Fruit fly (Drosophila melanogaster) whole organism, embryonic: ENCODE data around the gene janA.

Experiments used
- Atf3 ChIP-seq: fragments of 200-800 bp; sonication (Bioruptor generic); optimal IDR thresholded peaks from 3 replicates; lab custom pipeline; 2016; ENCODE audit warnings: missing biosample characterization, missing genetic modification characterization
- CG13624 ChIP-seq: fragments of 200-800 bp; sonication (Bioruptor generic); optimal IDR thresholded peaks from 2 replicates; lab custom pipeline; 2016; ENCODE audit warnings: missing biosample characterization, missing genetic modification characterization
- CG14710 ChIP-seq: fragments of 200-800 bp; sonication (Bioruptor generic); optimal IDR thresholded peaks from 3 replicates; lab custom pipeline; 2019; ENCODE audit warnings: missing biosample characterization, mild to moderate bottlenecking, missing genetic modification characterization, moderate library complexity
- CG15514 ChIP-seq: fragments of 200-800 bp; sonication (Bioruptor generic); optimal IDR thresholded peaks from 3 replicates; lab custom pipeline; 2017; ENCODE audit warnings: missing biosample characterization, missing genetic modification characterization, mild to moderate bottlenecking, moderate library complexity, missing genetic modification reagents
- CG16779 ChIP-seq: fragments of 200-800 bp; sonication (Bioruptor generic); IDR thresholded peaks from 2 replicates; pipeline ENCODE4 v1.3.6; 2022; ENCODE audit warnings: missing biosample characterization, missing genetic modification characterization
- CG16815 ChIP-seq: fragments of 200-800 bp; sonication (Bioruptor generic); optimal IDR thresholded peaks from 3 replicates; lab custom pipeline; 2017; ENCODE audit warnings: missing biosample characterization, mild to moderate bottlenecking, missing genetic modification characterization
- CG18764 ChIP-seq: fragments of 200-800 bp; sonication (Bioruptor generic); optimal IDR thresholded peaks from 3 replicates; lab custom pipeline; 2016; ENCODE audit warnings: missing biosample characterization, missing genetic modification characterization
- CG34422 ChIP-seq: fragments of 200-800 bp; sonication (Bioruptor generic); IDR thresholded peaks from 3 replicates; pipeline ENCODE4 v1.3.6; 2022; ENCODE audit warnings: missing biosample characterization, missing genetic modification characterization
- CG4404 ChIP-seq: fragments of 200-800 bp; sonication (Bioruptor generic); IDR thresholded peaks from 2 replicates; pipeline ENCODE4 v1.3.6; 2022; ENCODE audit warnings: missing biosample characterization, missing genetic modification characterization
- CG4424 ChIP-seq: fragments of 200-800 bp; sonication (Bioruptor generic); optimal IDR thresholded peaks from 3 replicates; lab custom pipeline; 2016; ENCODE audit warnings: missing biosample characterization, missing genetic modification characterization
- CG4617 ChIP-seq: fragments of 200-800 bp; sonication (Bioruptor generic); optimal IDR thresholded peaks from 3 replicates; lab custom pipeline; 2016; ENCODE audit warnings: missing biosample characterization, missing genetic modification characterization, borderline replicate concordance
- CG7928 ChIP-seq: fragments of 200-800 bp; sonication (Bioruptor generic); optimal IDR thresholded peaks from 2 replicates; lab custom pipeline; 2017; ENCODE audit warnings: missing biosample characterization, mild to moderate bottlenecking, missing genetic modification characterization
- CG7987 ChIP-seq: fragments of 200-800 bp; sonication (Bioruptor generic); optimal IDR thresholded peaks from 2 replicates; lab custom pipeline; 2018; ENCODE audit warnings: missing biosample characterization, mild to moderate bottlenecking, missing genetic modification characterization, moderate library complexity
- CG8944 ChIP-seq: fragments of 200-800 bp; sonication (Bioruptor generic); optimal IDR thresholded peaks from 3 replicates; lab custom pipeline; 2016; ENCODE audit warnings: missing biosample characterization, missing genetic modification characterization
- CG9215 ChIP-seq: fragments of 200-800 bp; sonication (Bioruptor generic); IDR thresholded peaks from 2 replicates; pipeline ENCODE4 v1.3.6; 2022; ENCODE audit warnings: missing biosample characterization, missing genetic modification characterization
- CkIIα-i1 ChIP-seq: fragments of 200-800 bp; sonication (Bioruptor generic); IDR thresholded peaks from 2 replicates; pipeline ENCODE4 v1.3.6; 2022; ENCODE audit warnings: missing biosample characterization, missing genetic modification characterization
- Dad ChIP-seq: fragments of 200-800 bp; sonication (Bioruptor generic); optimal IDR thresholded peaks from 3 replicates; lab custom pipeline; 2016; ENCODE audit warnings: missing biosample characterization, missing genetic modification characterization
- Eip74EF ChIP-seq, 2 experiments: fragments of 200-800 bp in 1 of 2; fragments of >200 bp in 1 of 2; sonication (Bioruptor generic) in 1 of 2; optimal IDR thresholded peaks; 2 replicates each; lab custom pipeline; 2017 to 2019; ENCODE audit warnings: missing biosample characterization in 2 of 2, missing genetic modification characterization in 2 of 2, mild to moderate bottlenecking in 1 of 2, moderate library complexity in 1 of 2
- Elba2 ChIP-seq: fragments of 200-800 bp; sonication (Bioruptor generic); optimal IDR thresholded peaks from 3 replicates; lab custom pipeline; 2016; ENCODE audit warnings: missing biosample characterization, missing genetic modification characterization
- H15 ChIP-seq: fragments of 200-800 bp; sonication (Bioruptor generic); IDR thresholded peaks from 3 replicates; pipeline ENCODE4 v1.3.6; 2022; ENCODE audit warnings: missing biosample characterization, missing genetic modification characterization
- HLH3B ChIP-seq: fragments of 200-800 bp; sonication (Bioruptor generic); IDR thresholded peaks from 2 replicates; pipeline ENCODE4 v1.3.6; 2022; ENCODE audit warnings: missing biosample characterization, missing genetic modification characterization
- HLH54F ChIP-seq: fragments of 200-800 bp; sonication (Bioruptor generic); optimal IDR thresholded peaks from 3 replicates; lab custom pipeline; 2016; ENCODE audit warnings: missing biosample characterization, missing genetic modification characterization
- Max ChIP-seq: fragments of 200-800 bp; sonication (Bioruptor generic); optimal IDR thresholded peaks from 2 replicates; lab custom pipeline; 2016; ENCODE audit warnings: missing biosample characterization, mild to moderate bottlenecking, missing genetic modification characterization
- Myb ChIP-seq: fragments of 200-800 bp; sonication (Bioruptor generic); optimal IDR thresholded peaks from 2 replicates; lab custom pipeline; 2016; ENCODE audit warnings: missing biosample characterization, missing genetic modification characterization
- NC2β ChIP-seq: fragments of 200-800 bp; sonication (Bioruptor generic); optimal IDR thresholded peaks from 2 replicates; lab custom pipeline; 2016; ENCODE audit warnings: missing biosample characterization, missing genetic modification characterization
- PHDP ChIP-seq: fragments of 200-800 bp; sonication (Bioruptor generic); optimal IDR thresholded peaks from 3 replicates; lab custom pipeline; 2018; ENCODE audit warnings: missing biosample characterization, mild to moderate bottlenecking, missing genetic modification characterization, moderate library complexity
- Spps ChIP-seq: fragments of 200-800 bp; sonication (Bioruptor generic); optimal IDR thresholded peaks from 2 replicates; lab custom pipeline; 2018; ENCODE audit warnings: missing biosample characterization, mild to moderate bottlenecking, missing genetic modification characterization
- Tbp ChIP-seq: fragments of >200 bp; optimal IDR thresholded peaks from 2 replicates; lab custom pipeline; 2018; ENCODE audit warnings: missing biosample characterization, missing genetic modification characterization
- ac ChIP-seq: fragments of 200-800 bp; sonication (Bioruptor generic); optimal IDR thresholded peaks from 3 replicates; lab custom pipeline; 2017; ENCODE audit warnings: missing biosample characterization, mild to moderate bottlenecking, missing genetic modification characterization
- al ChIP-seq: fragments of 200-800 bp; sonication (Bioruptor generic); IDR thresholded peaks from 2 replicates; pipeline ENCODE4 v1.3.6; 2022; ENCODE audit warnings: missing biosample characterization, missing genetic modification characterization
- amos ChIP-seq: fragments of 200-800 bp; sonication (Bioruptor generic); IDR thresholded peaks from 2 replicates; pipeline ENCODE4 v1.3.6; 2022; ENCODE audit warnings: missing biosample characterization, missing genetic modification characterization; ENCODE audit not compliant: partially characterized antibody
- chn ChIP-seq: fragments of 200-800 bp; sonication (Bioruptor generic); optimal IDR thresholded peaks from 2 replicates; lab custom pipeline; 2016; ENCODE audit warnings: missing biosample characterization, missing genetic modification characterization
- dmrt99B ChIP-seq: fragments of 200-800 bp; sonication (Bioruptor generic); optimal IDR thresholded peaks from 2 replicates; lab custom pipeline; 2018; ENCODE audit warnings: missing biosample characterization, mild to moderate bottlenecking, missing genetic modification characterization, moderate library complexity
- ewg ChIP-seq: fragments of 200-800 bp; sonication (Bioruptor generic); optimal IDR thresholded peaks from 3 replicates; lab custom pipeline; 2017; ENCODE audit warnings: mild to moderate bottlenecking, missing biosample characterization, missing genetic modification reagents, missing genetic modification characterization
- gcm ChIP-seq: fragments of 200-800 bp; sonication (Bioruptor generic); optimal IDR thresholded peaks from 2 replicates; lab custom pipeline; 2019; ENCODE audit warnings: missing biosample characterization, mild to moderate bottlenecking, missing genetic modification characterization, moderate library complexity
- knrl ChIP-seq: fragments of 200-800 bp; sonication (Bioruptor generic); IDR thresholded peaks from 3 replicates; pipeline ENCODE4 v1.3.6; 2022; ENCODE audit warnings: missing biosample characterization, missing genetic modification characterization; ENCODE audit not compliant: partially characterized antibody
- mam ChIP-seq: fragments of 200-800 bp; sonication (Bioruptor generic); optimal IDR thresholded peaks from 3 replicates; lab custom pipeline; 2016; ENCODE audit warnings: missing biosample characterization, missing genetic modification characterization
- oc ChIP-seq: fragments of 200-800 bp; sonication (Bioruptor generic); optimal IDR thresholded peaks from 2 replicates; lab custom pipeline; 2018; ENCODE audit warnings: missing biosample characterization, mild to moderate bottlenecking, missing genetic modification characterization, moderate library complexity
- pfk ChIP-seq: fragments of 200-800 bp; sonication (Bioruptor generic); optimal IDR thresholded peaks from 2 replicates; lab custom pipeline; 2018; ENCODE audit warnings: missing biosample characterization, mild to moderate bottlenecking, missing genetic modification characterization, moderate library complexity
- phol ChIP-seq: fragments of 200-800 bp; sonication (Bioruptor generic); optimal IDR thresholded peaks from 3 replicates; lab custom pipeline; 2018; ENCODE audit warnings: missing biosample characterization, mild to moderate bottlenecking, missing genetic modification characterization, moderate library complexity
- pnt ChIP-seq: fragments of 200-800 bp; sonication (Bioruptor generic); optimal IDR thresholded peaks from 3 replicates; lab custom pipeline; 2016; ENCODE audit warnings: missing biosample characterization, missing genetic modification characterization
- ro ChIP-seq: fragments of 200-800 bp; sonication (Bioruptor generic); IDR thresholded peaks from 2 replicates; pipeline ENCODE4 v1.3.6; 2022; ENCODE audit warnings: missing biosample characterization, missing genetic modification characterization
- row ChIP-seq: fragments of 200-800 bp; sonication (Bioruptor generic); IDR thresholded peaks from 3 replicates; pipeline ENCODE4 v1.3.6; 2022; ENCODE audit warnings: missing biosample characterization, missing genetic modification characterization
- sens ChIP-seq: fragments of 200-800 bp; sonication (Bioruptor generic); peaks from one replicate; lab custom pipeline; 2016; ENCODE audit warnings: missing biosample characterization, missing genetic modification characterization
- ssp ChIP-seq: fragments of 200-800 bp; sonication (Bioruptor generic); IDR thresholded peaks from 2 replicates; pipeline ENCODE4 v1.3.6; 2022; ENCODE audit warnings: missing biosample characterization, missing genetic modification characterization
- stc ChIP-seq: fragments of 200-800 bp; sonication (Bioruptor generic); IDR thresholded peaks from 2 replicates; pipeline ENCODE4 v1.3.6; 2022; ENCODE audit warnings: missing biosample characterization, missing genetic modification characterization
- tio ChIP-seq: fragments of 200-800 bp; sonication (Bioruptor generic); optimal IDR thresholded peaks from 2 replicates; lab custom pipeline; 2017; ENCODE audit warnings: missing biosample characterization, missing genetic modification characterization, inconsistent platforms
- vnd ChIP-seq: fragments of 200-800 bp; sonication (Bioruptor generic); IDR thresholded peaks from 3 replicates; pipeline ENCODE4 v1.3.6; 2022; ENCODE audit warnings: missing biosample characterization, missing genetic modification characterization; ENCODE audit not compliant: partially characterized antibody

Gene janA

DNA sequence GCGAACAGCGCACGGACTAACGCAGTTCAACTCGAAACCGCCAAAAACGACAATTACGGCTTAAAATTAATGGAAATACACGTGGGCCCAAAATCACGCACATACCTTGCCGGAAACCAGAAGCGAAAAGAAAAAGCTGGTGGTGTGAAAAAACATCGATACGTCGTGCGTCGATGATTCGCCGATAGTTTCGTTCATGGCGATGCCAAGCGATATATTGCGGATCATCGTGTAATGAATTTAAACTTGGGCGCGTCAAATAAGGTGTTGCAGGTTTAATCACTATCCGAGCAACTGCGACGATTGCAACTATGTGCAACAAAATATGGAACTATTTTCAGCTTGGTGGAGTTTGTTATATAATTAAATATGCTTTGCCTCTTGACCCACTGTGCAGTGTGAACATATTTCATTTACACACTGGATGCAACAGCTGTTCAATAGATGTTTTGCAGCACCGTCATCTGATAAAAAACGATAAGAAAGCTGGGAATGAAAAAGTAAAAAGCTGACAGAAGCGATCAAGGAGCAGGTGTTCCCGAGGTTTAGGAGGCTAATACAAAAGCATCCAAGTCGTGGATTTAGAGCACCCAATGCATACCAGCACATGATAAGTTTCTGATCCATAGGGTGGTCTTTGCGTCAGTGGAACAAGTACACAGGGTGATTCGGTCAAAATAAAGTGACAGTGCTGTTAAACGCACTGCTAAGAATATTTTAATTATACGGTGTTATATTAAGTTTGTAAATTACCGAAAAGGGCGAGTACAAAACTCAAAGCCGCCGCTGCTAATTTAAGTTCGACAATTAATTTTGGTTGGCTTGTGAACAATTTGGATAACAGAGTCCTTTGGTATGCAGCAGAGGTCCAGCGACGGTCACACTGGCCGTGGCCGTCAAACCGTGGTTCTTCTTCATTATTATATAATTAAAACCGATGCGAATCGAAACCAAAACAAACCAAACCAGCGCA lies 7.0 kb upstream of the janA start, which contains the start of the genes RpL32 and CG7943 (continued):
- TF ChIP-seq Max (GFP tag; lab: Kevin White, UChicago) (peak; percentile 97), ro (GFP tag; lab: Robert Waterston, UW) (peak; percentile 87), Elba2 (GFP tag; lab: Kevin White, UChicago) (peak; percentile 34), CG4617 (GFP tag; lab: Kevin White, UChicago) (peak; percentile 66), al (GFP tag; lab: Robert Waterston, UW) (peak; percentile 95), oc (peak; percentile 81), NC2β (GFP tag; lab: Kevin White, UChicago) (peak; percentile 98), tio (GFP tag; lab: Kevin White, UChicago) (no peak), Dad (GFP tag; lab: Kevin White, UChicago) (peak; percentile 97), CG16815 (peak; percentile 73), stc (GFP tag; lab: Robert Waterston, UW) (peak; percentile 95), ssp (peak; percentile 91), CG18764 (GFP tag; lab: Kevin White, UChicago) (peak; percentile 94), vnd (peak; percentile 100), CG4404 (GFP tag; lab: Robert Waterston, UW) (peak; percentile 93), gcm (GFP tag; lab: Kevin White, UChicago) (peak; percentile 88), knrl (GFP tag; lab: Robert Waterston, UW) (peak; percentile 100), row (GFP tag; lab: Robert Waterston, UW) (peak; percentile 96), Myb (GFP tag; lab: Kevin White, UChicago) (peak; percentile 84), CG8944 (GFP tag; lab: Kevin White, UChicago) (peak; percentile 97), ac (GFP tag; lab: Kevin White, UChicago) (peak; percentile 54), PHDP (tag; lab: Kevin White, UChicago) (peak; percentile 91), CG16779 (GFP tag; lab: Robert Waterston, UW) (peak; percentile 87), CG9215 (GFP tag; lab: Robert Waterston, UW) (peak; percentile 92), pfk (GFP tag; lab: Kevin White, UChicago) (peak; percentile 80), pnt (peak; percentile 96), ewg (peak; percentile 80), Tbp (no peak), CG15514 (GFP tag; lab: Kevin White, UChicago) (peak; percentile 94), CG13624 (peak; percentile 95), sens (peak; percentile 97), H15 (GFP tag; lab: Robert Waterston, UW) (peak; percentile 93), Spps (tag; lab: Kevin White, UChicago) (peak; percentile 77), Eip74EF (GFP tag; optimal IDR thresholded peaks at IDR 0.05; lab: Kevin White, UChicago) (peak in 1 of 2 experiments; percentile 65), mam (GFP tag; lab: Kevin White, UChicago) (peak; percentile 99), CG34422 (GFP tag; lab: Robert Waterston, UW) (peak; percentile 97), CG7928 (GFP tag; lab: Kevin White, UChicago) (peak; percentile 77), HLH3B (GFP tag; lab: Robert Waterston, UW) (peak; percentile 93), HLH54F (GFP tag; lab: Kevin White, UChicago) (peak; percentile 90), CkIIα-i1 (GFP tag; lab: Robert Waterston, UW) (0 out of 2 replicates have a peak, but pooled peaks have one; percentile 57), dmrt99B (tag; lab: Kevin White, UChicago) (peak; percentile 82), CG14710 (tag; lab: Kevin White, UChicago) (peak; percentile 96), CG4424 (GFP tag; lab: Kevin White, UChicago) (peak; percentile 95), Atf3 (GFP tag; lab: Kevin White, UChicago) (peak; percentile 89), phol (peak; percentile 96), CG7987 (GFP tag; lab: Kevin White, UChicago) (peak; percentile 98), chn (GFP tag; lab: Kevin White, UChicago) (peak; percentile 90), amos (peak; percentile 100)
